Worm (Caenorhabditis elegans) whole organism, L4/young adult: ENCODE measurements around the gene kcnl-4.

Experiments
- W03F9.2 ChIP-seq: fragments of 150-350 bp; optimal IDR thresholded peaks from 2 replicates; lab custom pipeline; 2014; ENCODE audit warnings: missing biosample characterization, missing genetic modification characterization
- dao-5 ChIP-seq: sonication (generic microtip); optimal IDR thresholded peaks from 2 replicates; lab custom pipeline; 2016; ENCODE audit warnings: missing genotype, missing genetic modification characterization, moderate library complexity, missing compliant biosample characterization
- him-1 ChIP-seq: sonication (generic microtip); optimal IDR thresholded peaks from 2 replicates; lab custom pipeline; 2016; ENCODE audit warnings: missing genotype, missing genetic modification reagents, missing genetic modification characterization, missing compliant biosample characterization

The kcnl-4 gene

DNA sequence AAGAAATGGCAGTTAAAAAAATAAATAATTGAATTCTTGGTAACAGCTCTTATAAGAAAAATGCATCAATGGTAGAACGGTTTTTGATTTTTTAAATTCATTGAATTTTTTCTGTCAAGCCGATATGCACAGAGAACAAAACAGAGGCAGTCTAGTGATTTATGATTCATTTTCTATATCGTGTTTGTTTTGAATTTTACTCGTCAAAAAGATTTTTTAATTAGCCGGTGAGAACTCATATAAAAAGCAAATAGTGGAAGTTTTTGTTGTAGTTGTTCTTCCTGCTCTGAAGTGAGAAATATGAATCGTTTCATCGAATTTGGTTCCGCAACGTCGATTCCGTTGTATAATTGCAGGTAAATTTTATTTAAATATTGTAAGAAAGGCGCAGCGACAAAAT is 28.4 kb downstream of the kcnl-4 start, which contains the start of gene srt-32:
srt-32 (plus strand) TSS at position 301 of the 400 bp plus-strand sequence.
- no peak for TF ChIP-seq dao-5 (tag; lab: Kevin White, UChicago)

DNA sequence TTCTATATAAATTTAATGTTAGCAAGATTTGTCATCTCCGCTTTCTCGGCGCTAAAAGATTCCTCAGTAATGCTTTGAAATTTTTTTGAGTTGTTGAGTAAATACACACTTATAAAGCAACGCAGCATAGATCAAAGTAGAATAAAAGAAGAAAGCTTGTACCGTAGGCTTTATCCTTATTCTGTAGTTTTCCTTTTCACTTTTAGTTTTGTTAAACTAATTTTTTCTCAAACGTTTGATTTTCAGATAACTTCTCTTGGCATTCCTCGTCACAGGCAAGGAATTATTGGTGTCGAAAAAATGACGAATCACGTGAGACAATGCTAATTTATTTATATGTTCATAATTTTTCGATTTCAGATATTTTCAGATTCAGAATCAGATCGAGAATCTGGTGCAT is 31.7 kb downstream of the kcnl-4 start, which contains the start of gene C53A5.11:
C53A5.11 (plus strand) TSS at position 301 of the 400 bp plus-strand sequence.
- TF ChIP-seq dao-5 (tag; lab: Kevin White, UChicago) (no peak), him-1 (no peak), W03F9.2 (no peak)

DNA sequence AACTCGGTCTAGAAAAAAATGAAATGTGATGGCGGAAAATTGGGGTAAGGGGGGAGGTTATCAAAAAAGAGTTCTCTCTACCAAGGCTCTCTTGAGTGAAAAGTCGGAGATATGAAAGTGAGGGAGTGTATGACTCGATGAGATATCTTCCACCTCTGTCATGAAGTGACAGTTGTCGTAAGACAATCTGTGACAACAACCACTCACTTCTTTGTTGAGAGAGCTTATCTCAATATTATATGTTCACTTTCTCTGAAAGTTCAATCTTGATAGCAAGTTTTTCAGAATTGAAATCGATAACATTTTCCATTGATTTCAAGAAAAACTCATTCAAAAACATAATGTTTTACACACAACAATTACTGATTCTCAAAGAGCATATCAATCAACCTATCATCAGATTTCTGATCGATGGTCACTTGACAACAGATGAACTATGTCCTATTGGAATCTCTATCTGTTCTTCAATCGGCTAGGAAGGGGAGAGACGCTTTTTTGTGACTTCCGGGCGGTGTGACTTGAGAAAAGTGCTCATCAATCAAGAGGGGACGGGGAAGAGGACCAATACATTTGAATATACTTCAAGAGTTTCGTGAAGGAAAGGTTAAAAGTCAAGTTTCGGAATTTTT is 45.9 kb downstream of the kcnl-4 start:
- no peak for TF ChIP-seq W03F9.2
- TF ChIP-seq him-1, result no peak
- TF ChIP-seq dao-5 (tag; lab: Kevin White, UChicago), result no peak

DNA sequence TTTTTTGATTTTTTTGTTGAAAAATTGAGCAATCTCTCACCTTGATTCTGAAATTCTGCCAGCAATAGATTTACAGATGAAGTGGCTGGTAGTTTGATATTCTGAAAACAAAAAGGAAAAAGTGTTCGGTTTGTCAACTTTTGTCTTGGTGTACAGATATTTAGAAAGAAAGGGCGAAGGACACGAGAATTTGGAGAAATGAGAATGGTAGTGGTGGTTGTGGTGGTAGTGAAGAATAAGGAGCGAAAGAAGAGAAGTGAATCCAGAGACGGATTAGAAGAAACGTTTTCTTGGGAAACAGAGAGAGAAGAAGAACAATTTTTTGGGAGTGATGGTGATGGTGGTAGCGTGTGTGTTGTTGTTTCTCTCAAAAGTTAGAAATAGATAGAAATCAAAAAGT is 48.7 kb downstream of the kcnl-4 start, which contains the start of gene gar-3:
gar-3 (minus strand) TSS at position 101 of the 400 bp plus-strand sequence.
- TF ChIP-seq dao-5 (tag; lab: Kevin White, UChicago) (no peak), him-1 (no peak), W03F9.2 (no peak)

DNA sequence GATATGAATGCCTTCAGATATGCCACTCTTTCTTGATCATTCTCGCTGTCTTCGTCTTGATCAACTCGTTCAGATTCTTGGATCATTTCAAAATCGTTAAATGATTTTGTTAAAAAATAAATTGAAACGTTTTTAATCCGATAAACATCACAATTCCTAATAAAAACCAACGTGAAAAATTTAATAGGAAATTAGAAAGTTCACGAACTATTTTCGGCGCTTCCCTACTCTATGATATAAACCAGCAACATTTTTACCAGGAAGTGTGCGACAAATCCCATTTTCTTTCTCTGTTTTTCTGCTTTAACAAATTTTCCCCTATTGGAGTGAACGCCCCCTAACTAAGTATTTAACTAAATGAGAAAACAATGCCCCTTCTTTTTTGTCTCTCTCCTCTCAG is 54.4 kb downstream of the kcnl-4 start, which contains the start of gene Y40H4A.2:
Y40H4A.2 (minus strand) TSS at position 101 of the 400 bp plus-strand sequence.
- TF ChIP-seq dao-5 (tag; lab: Kevin White, UChicago) (no peak), him-1 (no peak), W03F9.2 (no peak)
